Fruit fly (Drosophila melanogaster) whole organism, embryonic: ENCODE data around the gene CG34398.
A peak's percentile ranks its signal among the peaks of the same experiment; 100 is the strongest.

Source experiments
- Asciz ChIP-seq: fragments of 200-800 bp; sonication (Bioruptor generic); optimal IDR thresholded peaks from 2 replicates; lab custom pipeline; 2017; ENCODE audit warnings: missing biosample characterization, mild to moderate bottlenecking, missing genetic modification characterization, missing genetic modification reagents
- Bdp1 ChIP-seq: fragments of 200-800 bp; sonication (Bioruptor generic); optimal IDR thresholded peaks from 3 replicates; lab custom pipeline; 2016; ENCODE audit warnings: missing biosample characterization, missing genetic modification characterization
- Bteb2 ChIP-seq: fragments of 200-800 bp; sonication (Bioruptor generic); optimal IDR thresholded peaks from 2 replicates; lab custom pipeline; 2016; ENCODE audit warnings: missing biosample characterization, missing genetic modification characterization
- CG10147 ChIP-seq: fragments of 200-800 bp; sonication (Bioruptor generic); optimal IDR thresholded peaks from 2 replicates; lab custom pipeline; 2019; ENCODE audit warnings: missing biosample characterization, mild to moderate bottlenecking, missing genetic modification characterization, moderate library complexity
- CG10462 ChIP-seq: fragments of 200-800 bp; sonication (Bioruptor generic); optimal IDR thresholded peaks from 2 replicates; lab custom pipeline; 2016; ENCODE audit warnings: missing biosample characterization, missing genetic modification characterization
- CG11560 ChIP-seq: fragments of 200-800 bp; sonication (Bioruptor generic); IDR thresholded peaks from 3 replicates; pipeline ENCODE4 v1.3.6; 2022; ENCODE audit warnings: missing biosample characterization, missing genetic modification characterization
- CG13287 ChIP-seq: fragments of 200-800 bp; sonication (Bioruptor generic); IDR thresholded peaks from 2 replicates; pipeline ENCODE4 v1.3.6; 2022; ENCODE audit warnings: missing biosample characterization, missing genetic modification characterization; ENCODE audit not compliant: partially characterized antibody
- CG16815 ChIP-seq: fragments of 200-800 bp; sonication (Bioruptor generic); optimal IDR thresholded peaks from 3 replicates; lab custom pipeline; 2017; ENCODE audit warnings: missing biosample characterization, mild to moderate bottlenecking, missing genetic modification characterization
- CG17912 ChIP-seq: fragments of 200-800 bp; sonication (Bioruptor generic); optimal IDR thresholded peaks from 2 replicates; lab custom pipeline; 2018; ENCODE audit warnings: missing biosample characterization, mild to moderate bottlenecking, missing genetic modification characterization
- CG1832 ChIP-seq: fragments of 200-800 bp; sonication (Bioruptor generic); optimal IDR thresholded peaks from 2 replicates; lab custom pipeline; 2017; ENCODE audit warnings: missing biosample characterization, mild to moderate bottlenecking, missing genetic modification characterization, inconsistent platforms
- CG18476 ChIP-seq: fragments of 200-800 bp; sonication (Bioruptor generic); optimal IDR thresholded peaks from 2 replicates; lab custom pipeline; 2016; ENCODE audit warnings: missing biosample characterization, mild to moderate bottlenecking, missing genetic modification characterization
- CG30431 ChIP-seq: fragments of 200-800 bp; sonication (Bioruptor generic); optimal IDR thresholded peaks from 2 replicates; lab custom pipeline; 2017; ENCODE audit warnings: missing biosample characterization, missing genetic modification characterization
- CG34376 ChIP-seq: fragments of 200-800 bp; sonication (Bioruptor generic); optimal IDR thresholded peaks from 2 replicates; lab custom pipeline; 2018; ENCODE audit warnings: missing biosample characterization, mild to moderate bottlenecking, missing genetic modification characterization
- CG7357 ChIP-seq: fragments of 200-800 bp; sonication (Bioruptor generic); IDR thresholded peaks from 3 replicates; pipeline ENCODE4 v1.3.6; 2022; ENCODE audit warnings: missing biosample characterization, missing genetic modification characterization
- CG7556 ChIP-seq: fragments of 200-800 bp; sonication (Bioruptor generic); optimal IDR thresholded peaks from 2 replicates; lab custom pipeline; 2017; ENCODE audit warnings: missing biosample characterization, mild to moderate bottlenecking, missing genetic modification characterization
- CG8290 ChIP-seq, 3 experiments: fragments of 200-800 bp; sonication (Bioruptor generic); optimal IDR thresholded peaks; 2 replicates each; lab custom pipeline; 2016 to 2019; ENCODE audit warnings: missing biosample characterization in 3 of 3, missing genetic modification characterization in 3 of 3, mild to moderate bottlenecking in 2 of 3, moderate library complexity in 1 of 3
- CG8359 ChIP-seq: fragments of 200-800 bp; sonication (Bioruptor generic); optimal IDR thresholded peaks from 2 replicates; lab custom pipeline; 2017; ENCODE audit warnings: missing biosample characterization, mild to moderate bottlenecking, missing genetic modification characterization, borderline replicate concordance
- CG9876 ChIP-seq: fragments of 200-800 bp; sonication (Bioruptor generic); optimal IDR thresholded peaks from 2 replicates; lab custom pipeline; 2016; ENCODE audit warnings: missing biosample characterization, missing genetic modification characterization
- CkIIα-i1 ChIP-seq: fragments of 200-800 bp; sonication (Bioruptor generic); IDR thresholded peaks from 2 replicates; pipeline ENCODE4 v1.3.6; 2022; ENCODE audit warnings: missing biosample characterization, missing genetic modification characterization
- ERR ChIP-seq: fragments of 200-800 bp; sonication (Bioruptor generic); optimal IDR thresholded peaks from 2 replicates; lab custom pipeline; 2016; ENCODE audit warnings: missing biosample characterization, missing genetic modification characterization
- Ets97D ChIP-seq: fragments of 200-800 bp; sonication (Bioruptor generic); optimal IDR thresholded peaks from 3 replicates; lab custom pipeline; 2016; ENCODE audit warnings: missing biosample characterization, missing genetic modification characterization
- H15 ChIP-seq: fragments of 200-800 bp; sonication (Bioruptor generic); IDR thresholded peaks from 3 replicates; pipeline ENCODE4 v1.3.6; 2022; ENCODE audit warnings: missing biosample characterization, missing genetic modification characterization
- Hmx ChIP-seq: fragments of 200-800 bp; sonication (Bioruptor generic); optimal IDR thresholded peaks from 2 replicates; lab custom pipeline; 2016; ENCODE audit warnings: missing biosample characterization, missing genetic modification characterization
- Hr39 ChIP-seq: fragments of >200 bp; optimal IDR thresholded peaks from 2 replicates; lab custom pipeline; 2017
- MBD-R2 ChIP-seq: fragments of 200-800 bp; sonication (Bioruptor generic); IDR thresholded peaks from 2 replicates; pipeline ENCODE4 v1.3.6; 2022; ENCODE audit warnings: missing biosample characterization, missing genetic modification characterization
- Mes4 ChIP-seq: fragments of 200-800 bp; sonication (Bioruptor generic); optimal IDR thresholded peaks from 2 replicates; lab custom pipeline; 2016; ENCODE audit warnings: missing biosample characterization, missing genetic modification characterization
- Neu2 ChIP-seq: fragments of 200-800 bp; sonication (Bioruptor generic); optimal IDR thresholded peaks from 3 replicates; lab custom pipeline; 2016; ENCODE audit warnings: missing biosample characterization, missing genetic modification characterization, borderline replicate concordance
- Nf-YC ChIP-seq: fragments of 200-800 bp; optimal IDR thresholded peaks from 3 replicates; lab custom pipeline; 2019; ENCODE audit warnings: missing biosample characterization, mild to moderate bottlenecking, missing genetic modification characterization, moderate library complexity
- Oli ChIP-seq: fragments of 200-800 bp; sonication (Bioruptor generic); optimal IDR thresholded peaks from 2 replicates; lab custom pipeline; 2018; ENCODE audit warnings: missing biosample characterization, mild to moderate bottlenecking, missing genetic modification characterization, moderate library complexity
- PHDP ChIP-seq: fragments of 200-800 bp; sonication (Bioruptor generic); optimal IDR thresholded peaks from 3 replicates; lab custom pipeline; 2018; ENCODE audit warnings: missing biosample characterization, mild to moderate bottlenecking, missing genetic modification characterization, moderate library complexity
- Pdp1 ChIP-seq, 2 experiments: fragments of 200-800 bp; sonication (Bioruptor generic); optimal IDR thresholded peaks; 3 replicates each; lab custom pipeline; 2016; ENCODE audit warnings: missing biosample characterization in 2 of 2, missing genetic modification characterization in 2 of 2, mild to moderate bottlenecking in 1 of 2, moderate library complexity in 1 of 2
- Six4 ChIP-seq: fragments of 200-800 bp; sonication (Bioruptor generic); optimal IDR thresholded peaks from 2 replicates; lab custom pipeline; 2016; ENCODE audit warnings: missing biosample characterization, missing genetic modification characterization
- Ssrp ChIP-seq: fragments of 200-800 bp; sonication (Bioruptor generic); optimal IDR thresholded peaks from 2 replicates; lab custom pipeline; 2018; ENCODE audit warnings: missing biosample characterization, mild to moderate bottlenecking, missing genetic modification characterization, moderate library complexity
- Taf1 ChIP-seq: fragments of 200-800 bp; sonication (Bioruptor generic); IDR thresholded peaks from 2 replicates; pipeline ENCODE4 v1.3.6; 2022; ENCODE audit warnings: missing biosample characterization, missing genetic modification characterization
- Tbp ChIP-seq: fragments of >200 bp; optimal IDR thresholded peaks from 2 replicates; lab custom pipeline; 2018; ENCODE audit warnings: missing biosample characterization, missing genetic modification characterization
- ato ChIP-seq: fragments of 200-800 bp; sonication (Bioruptor generic); IDR thresholded peaks from 2 replicates; pipeline ENCODE4 v1.3.6; 2022; ENCODE audit warnings: missing biosample characterization, missing genetic modification characterization; ENCODE audit not compliant: partially characterized antibody
- bsh ChIP-seq, 2 experiments: fragments of 200-800 bp; sonication (Bioruptor generic); optimal IDR thresholded peaks; 2 replicates each; lab custom pipeline; 2017 to 2018; ENCODE audit warnings: mild to moderate bottlenecking in 2 of 2, missing biosample characterization in 2 of 2, missing genetic modification characterization in 2 of 2, moderate library complexity in 1 of 2
- esg ChIP-seq: fragments of 200-800 bp; sonication (Bioruptor generic); conservative IDR thresholded peaks from 2 replicates; pipeline ENCODE4 v1.3.6; 2022; ENCODE audit warnings: missing biosample characterization, missing genetic modification characterization
- grn ChIP-seq: fragments of 200-800 bp; sonication (Bioruptor generic); optimal IDR thresholded peaks from 3 replicates; lab custom pipeline; 2017; ENCODE audit warnings: missing biosample characterization, missing genetic modification characterization
- jumu ChIP-seq: fragments of 200-800 bp; sonication (Bioruptor generic); optimal IDR thresholded peaks from 3 replicates; lab custom pipeline; 2016; ENCODE audit warnings: missing biosample characterization, missing genetic modification characterization
- maf-S ChIP-seq: fragments of 200-800 bp; sonication (Bioruptor generic); optimal IDR thresholded peaks from 2 replicates; lab custom pipeline; 2016; ENCODE audit warnings: missing biosample characterization, missing genetic modification characterization
- nau ChIP-seq: fragments of 200-800 bp; sonication (Bioruptor generic); optimal IDR thresholded peaks from 3 replicates; lab custom pipeline; 2017; ENCODE audit warnings: missing biosample characterization, mild to moderate bottlenecking, missing genetic modification characterization, missing genetic modification reagents
- p53 ChIP-seq: fragments of 200-800 bp; sonication (Bioruptor generic); optimal IDR thresholded peaks from 2 replicates; lab custom pipeline; 2016; ENCODE audit warnings: missing biosample characterization, missing genetic modification characterization
- repo ChIP-seq: fragments of 200-800 bp; sonication (Bioruptor generic); optimal IDR thresholded peaks from 2 replicates; lab custom pipeline; 2016; ENCODE audit warnings: missing biosample characterization, missing genetic modification characterization
- schlank ChIP-seq: fragments of 200-800 bp; sonication (Bioruptor generic); optimal IDR thresholded peaks from 2 replicates; lab custom pipeline; 2018; ENCODE audit warnings: missing biosample characterization, mild to moderate bottlenecking, missing genetic modification characterization
- tna ChIP-seq: fragments of 200-800 bp; sonication (Bioruptor generic); IDR thresholded peaks from 2 replicates; pipeline ENCODE4 v1.3.6; 2022; ENCODE audit warnings: missing biosample characterization, missing genetic modification characterization; ENCODE audit not compliant: partially characterized antibody
- toy ChIP-seq: fragments of 200-800 bp; sonication (Bioruptor generic); IDR thresholded peaks from 2 replicates; pipeline ENCODE4 v1.3.6; 2022; ENCODE audit warnings: missing biosample characterization, missing genetic modification characterization
- trem ChIP-seq: fragments of 200-800 bp; optimal IDR thresholded peaks from 3 replicates; lab custom pipeline; 2019; ENCODE audit warnings: missing biosample characterization, mild to moderate bottlenecking, missing genetic modification characterization, moderate library complexity
- tup ChIP-seq: fragments of 200-800 bp; sonication (Bioruptor generic); optimal IDR thresholded peaks from 2 replicates; lab custom pipeline; 2016; ENCODE audit warnings: missing biosample characterization, mild to moderate bottlenecking, missing genetic modification characterization, moderate library complexity
- wdn ChIP-seq: fragments of 200-800 bp; sonication (Bioruptor generic); IDR thresholded peaks from 2 replicates; pipeline ENCODE4 v1.3.6; 2022; ENCODE audit warnings: missing biosample characterization, missing genetic modification characterization

CG34398 gene

dm6 chr2L:8937003-8937402 is 38.4 kb downstream of the CG34398 start, which contains the start of gene Tsp29Fb (continued):
- TF ChIP-seq CG8359 (GFP tag; lab: Kevin White, UChicago) = no peak
- TF ChIP-seq Pdp1 (GFP tag; optimal IDR thresholded peaks at IDR 0.05; lab: Kevin White, UChicago) = peak; percentile 47 to 59
- TF ChIP-seq CG34376 = no peak
- TF ChIP-seq tna = no peak
- no peak for TF ChIP-seq Mes4 (GFP tag; lab: Kevin White, UChicago)
- TF ChIP-seq Bdp1 (GFP tag; lab: Kevin White, UChicago) = peak; percentile 14
- TF ChIP-seq wdn (GFP tag; lab: Robert Waterston, UW) = no peak
- TF ChIP-seq Asciz (GFP tag; lab: Kevin White, UChicago) = peak; percentile 65
- no peak for TF ChIP-seq Neu2 (GFP tag; lab: Kevin White, UChicago)
- no peak for TF ChIP-seq trem (tag; lab: Kevin White, UChicago)
- peak; percentile 58 for TF ChIP-seq Bteb2 (GFP tag; lab: Kevin White, UChicago)
- peak; percentile 40 for TF ChIP-seq CG16815
- TF ChIP-seq Taf1 = peak; percentile 23; the same call in 1 of the 2 replicates
- TF ChIP-seq Ssrp (tag; lab: Kevin White, UChicago) = peak; percentile 67
- TF ChIP-seq CG1832 (GFP tag; lab: Kevin White, UChicago) = no peak
- TF ChIP-seq esg (GFP tag; lab: Robert Waterston, UW) = peak; percentile 70
- TF ChIP-seq ERR (GFP tag; lab: Kevin White, UChicago) = no peak
- peak; percentile 51 for TF ChIP-seq Six4 (GFP tag; lab: Kevin White, UChicago)
- peak; percentile 42 for TF ChIP-seq maf-S
- 0 out of 2 replicates have a peak, but pooled peaks have one; percentile 31 for TF ChIP-seq MBD-R2 (GFP tag; lab: Robert Waterston, UW)
- TF ChIP-seq repo (GFP tag; lab: Kevin White, UChicago) = no peak
- TF ChIP-seq Hr39 (lab: Kevin White, UChicago) = no peak
- TF ChIP-seq CkIIα-i1 = no peak
- peak; percentile 55 for TF ChIP-seq CG18476 (GFP tag; lab: Kevin White, UChicago)
- TF ChIP-seq CG7556 (GFP tag; lab: Kevin White, UChicago) = peak; percentile 84
- peak; percentile 67; the same call in 2 of the 3 replicates for TF ChIP-seq CG7357 (GFP tag; lab: Robert Waterston, UW)
- TF ChIP-seq Ets97D = no peak
- TF ChIP-seq CG13287 (GFP tag; lab: Robert Waterston, UW) = no peak
- TF ChIP-seq bsh (GFP tag; optimal IDR thresholded peaks at IDR 0.05; lab: Kevin White, UChicago) = peak in 1 of 2 experiments; percentile 57
- no peak for TF ChIP-seq ato (GFP tag; lab: Robert Waterston, UW)
- TF ChIP-seq CG10147 (GFP tag; lab: Kevin White, UChicago) = peak; percentile 71
- no peak for TF ChIP-seq p53
- TF ChIP-seq nau (GFP tag; lab: Kevin White, UChicago) = peak; percentile 46
- TF ChIP-seq jumu (GFP tag; lab: Kevin White, UChicago) = peak; percentile 8
- peak; percentile 50 for TF ChIP-seq Hmx
- peak; percentile 5 for TF ChIP-seq CG30431 (GFP tag; lab: Kevin White, UChicago)
- TF ChIP-seq CG10462 = no peak
- no peak for TF ChIP-seq CG8290 (GFP tag; optimal IDR thresholded peaks at IDR 0.05; lab: Kevin White, UChicago)
- peak in 1 of 2 experiments; percentile 10 for TF ChIP-seq CG8290 (tag; optimal IDR thresholded peaks at IDR 0.05; lab: Kevin White, UChicago)
- TF ChIP-seq tup = no peak
- peak; percentile 75 for TF ChIP-seq Nf-YC (tag; lab: Kevin White, UChicago)
- TF ChIP-seq Tbp (GFP tag; lab: Kevin White, UChicago) = no peak
- no peak for TF ChIP-seq toy (GFP tag; lab: Robert Waterston, UW)
- peak; percentile 79 for TF ChIP-seq PHDP (tag; lab: Kevin White, UChicago)
- no peak; the same call in 2 of the 3 replicates for TF ChIP-seq CG11560
- peak; percentile 84 for TF ChIP-seq Oli (tag; lab: Kevin White, UChicago)
- TF ChIP-seq schlank = peak; percentile 50
- no peak for TF ChIP-seq grn (GFP tag; lab: Kevin White, UChicago)
- TF ChIP-seq CG9876 = no peak
- peak; percentile 47; the same call in 1 of the 3 replicates for TF ChIP-seq H15 (GFP tag; lab: Robert Waterston, UW)
- TF ChIP-seq CG17912 (GFP tag; lab: Kevin White, UChicago) = no peak
